Worm (Caenorhabditis elegans): ENCODE measurements around the gene K07F5.12.
"Not testable (repeated sequence)": the region's sequence is repeated elsewhere in the genome, so short reads cannot be mapped to it uniquely, and the experiment has no call there.

The K07F5.12 gene

DNA sequence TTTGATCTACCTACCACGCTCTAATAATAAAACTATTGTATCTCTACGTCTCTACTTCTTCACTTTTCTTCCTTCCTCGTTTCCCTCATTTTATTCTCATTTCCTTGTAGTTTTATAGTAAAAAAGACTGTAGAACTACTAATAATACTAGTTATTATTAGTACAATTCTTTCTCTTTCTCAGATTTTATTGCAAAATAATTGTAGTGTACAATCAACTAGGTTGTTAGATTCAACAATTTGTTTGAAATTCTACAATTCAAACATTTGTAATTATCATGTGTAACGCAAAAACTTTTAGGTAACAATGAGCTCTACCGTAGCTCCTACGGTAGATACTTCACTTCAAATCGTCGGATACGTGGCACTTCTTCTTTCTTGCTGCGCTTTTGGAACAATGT lies at the start of gene K07F5.12:
K07F5.12 (plus strand) TSS at position 301 of the 400 bp plus-strand sequence.
- TF ChIP-seq unc-62 (GFP tag; optimal IDR thresholded peaks at IDR 0.05), result no peak

DNA sequence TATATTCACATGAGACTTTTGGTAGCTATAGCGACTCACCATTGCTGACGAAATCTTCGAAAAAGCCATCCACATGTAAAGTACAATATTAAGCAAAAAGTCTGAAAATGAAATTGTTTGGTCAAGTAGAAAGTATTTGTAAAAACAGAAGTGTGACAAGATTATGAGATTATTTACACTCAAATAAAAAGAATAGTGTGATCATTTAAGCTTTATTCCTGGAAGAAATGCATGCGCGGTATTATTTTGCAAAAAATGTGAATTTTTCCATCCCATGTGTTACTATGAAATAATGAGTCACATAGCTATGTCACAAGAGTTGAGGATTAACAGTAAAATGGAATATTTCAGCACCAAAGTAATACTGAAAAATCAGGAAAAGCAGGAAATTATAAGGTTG lies 45.2 kb upstream of the K07F5.12 start, which contains the start of gene dct-15:
dct-15 (minus strand) TSS at position 101 of the 400 bp plus-strand sequence.
- no peak for TF ChIP-seq unc-62 (GFP tag; optimal IDR thresholded peaks at IDR 0.05)

DNA sequence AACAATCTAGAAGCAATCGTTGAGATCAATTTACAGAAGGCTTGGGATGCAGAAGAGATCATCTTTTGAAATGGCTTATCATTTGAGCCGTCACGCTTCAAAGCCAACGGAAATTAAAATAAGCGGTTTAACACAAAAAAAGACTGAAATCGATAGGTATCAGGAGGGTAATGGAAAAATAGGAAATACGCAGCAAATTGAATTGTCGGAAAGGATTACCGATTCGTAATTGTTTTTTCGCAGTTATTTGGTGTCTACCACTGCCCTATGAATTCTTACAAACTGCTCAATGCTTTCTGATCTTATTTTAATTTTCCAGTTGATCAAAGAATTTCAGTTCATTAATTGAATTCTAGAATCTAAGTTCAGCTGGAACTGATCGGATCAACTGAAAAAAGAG lies 44.3 kb upstream of the K07F5.12 start:
- TF ChIP-seq unc-62 (GFP tag; optimal IDR thresholded peaks at IDR 0.05), result no peak

ce11 chrIV:9815432-9815831 lies 40.4 kb upstream of the K07F5.12 start, which contains the start of gene egl-20:
Gene egl-20 (minus strand): TSS chrIV:9815532.
- TF ChIP-seq unc-62 (GFP tag; optimal IDR thresholded peaks at IDR 0.05), result no peak

DNA sequence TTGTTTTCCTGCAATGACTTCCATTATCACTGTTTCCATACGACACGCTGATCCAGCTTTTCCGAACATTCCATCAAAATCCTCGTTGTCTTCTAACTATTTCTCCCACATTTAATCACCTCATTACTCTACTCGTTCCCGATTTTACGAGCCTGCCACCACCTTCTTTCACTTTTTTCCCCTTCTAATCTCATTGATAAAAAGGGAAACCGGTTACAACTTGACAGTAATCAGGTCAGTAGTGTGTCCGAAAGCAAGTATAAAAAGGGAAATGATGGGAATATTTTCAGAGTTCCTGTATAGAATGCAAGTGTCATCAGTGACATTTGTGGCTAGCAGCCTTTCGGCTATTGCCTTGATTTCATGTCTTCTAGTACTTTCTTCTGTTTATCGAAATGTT lies 34.2 kb upstream of the K07F5.12 start, which contains the start of gene col-123:
col-123 (plus strand) TSS at position 301 of the 400 bp plus-strand sequence.
- TF ChIP-seq unc-62 (GFP tag; optimal IDR thresholded peaks at IDR 0.05), result no peak

- no peak for TF ChIP-seq unc-62 (GFP tag; optimal IDR thresholded peaks at IDR 0.05)
Measured at ce11 chrIV:9822585-9822984, 33.2 kb upstream of the K07F5.12 start.

DNA sequence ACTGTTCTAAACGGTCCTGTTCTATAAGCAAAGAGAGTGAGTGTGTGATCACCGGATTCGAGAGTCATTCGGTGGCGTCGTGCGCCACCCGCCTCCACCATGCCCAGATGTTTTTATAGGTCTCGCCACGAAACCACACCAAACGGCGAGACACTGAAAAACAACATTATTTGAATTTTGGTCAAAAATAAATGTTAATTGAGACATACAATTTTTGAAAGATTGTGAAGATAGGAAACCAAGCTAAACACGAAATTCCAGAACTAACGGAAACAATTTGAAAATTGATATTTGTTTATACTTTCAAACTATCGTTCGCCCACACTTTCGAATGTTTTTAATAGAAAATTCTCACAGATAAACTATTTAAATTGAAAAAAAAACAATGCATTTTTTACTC lies 31.3 kb upstream of the K07F5.12 start, which contains the start of gene catp-6:
catp-6 (minus strand) TSS at position 101 of the 400 bp plus-strand sequence.
- no peak for TF ChIP-seq unc-62 (GFP tag; optimal IDR thresholded peaks at IDR 0.05)

- no peak for TF ChIP-seq unc-62 (GFP tag; optimal IDR thresholded peaks at IDR 0.05)
Measured at ce11 chrIV:9825196-9825744, 30.5 kb upstream of the K07F5.12 start, which contains the start of gene mtr-4. Gene mtr-4 (plus strand): TSS chrIV:9825694.

- TF ChIP-seq unc-62 (GFP tag; optimal IDR thresholded peaks at IDR 0.05), result no peak
Measured at ce11 chrIV:9832586-9832985, 23.2 kb upstream of the K07F5.12 start, which contains the start of gene kin-21. Gene kin-21 (plus strand): TSS chrIV:9832886.

DNA sequence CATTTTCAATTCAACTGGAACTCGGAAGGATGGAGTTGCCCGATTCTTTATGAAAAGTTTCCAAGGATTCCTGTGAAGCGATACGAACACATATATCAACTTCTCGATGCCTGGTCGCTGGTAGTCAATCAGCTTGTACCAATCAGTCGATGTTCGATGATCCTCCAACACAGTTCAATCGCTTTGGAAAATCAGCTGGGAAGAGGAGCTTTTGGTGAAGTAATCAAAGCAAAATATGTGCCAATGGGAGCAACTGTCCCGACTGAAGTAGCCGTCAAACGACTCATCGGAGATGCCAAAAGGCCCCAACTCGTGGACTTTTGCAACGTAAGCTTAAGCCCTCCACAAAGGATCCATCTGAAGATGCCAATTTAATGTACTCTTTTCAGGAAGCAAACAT lies 22.5 kb upstream of the K07F5.12 start:
- TF ChIP-seq unc-62 (GFP tag; optimal IDR thresholded peaks at IDR 0.05), result no peak

ce11 chrIV:9836317-9836716 lies 19.5 kb upstream of the K07F5.12 start, which contains the start of gene msp-81:
Gene msp-81 (minus strand): TSS chrIV:9836417.
- TF ChIP-seq unc-62 (GFP tag; optimal IDR thresholded peaks at IDR 0.05), result no peak

ce11 chrIV:9837349-9837748 lies 18.5 kb upstream of the K07F5.12 start, which contains the start of gene msp-10:
Gene msp-10 (plus strand): TSS chrIV:9837649.
- not testable (repeated sequence) for TF ChIP-seq unc-62 (GFP tag; optimal IDR thresholded peaks at IDR 0.05)

DNA sequence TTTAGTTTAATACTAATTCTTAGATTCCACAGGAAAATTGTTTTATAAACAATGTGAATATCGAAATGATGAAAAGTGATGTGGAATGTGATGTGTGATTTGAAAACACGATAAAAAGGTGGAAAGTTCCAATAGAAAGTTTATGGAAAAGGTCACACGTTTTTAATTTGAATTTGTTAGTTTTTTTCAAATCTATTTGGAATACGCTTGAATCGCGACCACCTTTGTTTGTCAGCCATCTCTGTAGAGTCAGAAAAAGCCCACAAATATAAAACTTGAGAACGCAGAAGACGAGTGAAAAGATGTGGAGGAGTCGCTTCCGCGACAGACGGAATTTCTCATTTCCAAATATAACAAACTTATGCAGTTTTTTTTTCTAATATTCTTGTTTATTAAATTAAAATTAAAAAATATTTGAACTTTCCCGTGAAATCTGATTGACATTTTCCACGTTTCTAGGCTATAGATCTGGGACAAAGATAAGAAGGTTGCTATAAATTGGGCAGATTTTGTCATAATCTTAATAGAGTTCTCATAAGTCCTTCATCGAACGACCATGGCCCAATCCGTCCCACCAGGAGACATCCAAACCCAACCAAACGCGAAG lies 14.7 kb upstream of the K07F5.12 start, which contains the start of the genes kin-24 and msp-56:
kin-24 (minus strand) TSS at position 101 of the 607 bp plus-strand sequence.
msp-56 (plus strand) TSS at position 557 of the 607 bp plus-strand sequence.
- TF ChIP-seq unc-62 (GFP tag; optimal IDR thresholded peaks at IDR 0.05), result no peak

DNA sequence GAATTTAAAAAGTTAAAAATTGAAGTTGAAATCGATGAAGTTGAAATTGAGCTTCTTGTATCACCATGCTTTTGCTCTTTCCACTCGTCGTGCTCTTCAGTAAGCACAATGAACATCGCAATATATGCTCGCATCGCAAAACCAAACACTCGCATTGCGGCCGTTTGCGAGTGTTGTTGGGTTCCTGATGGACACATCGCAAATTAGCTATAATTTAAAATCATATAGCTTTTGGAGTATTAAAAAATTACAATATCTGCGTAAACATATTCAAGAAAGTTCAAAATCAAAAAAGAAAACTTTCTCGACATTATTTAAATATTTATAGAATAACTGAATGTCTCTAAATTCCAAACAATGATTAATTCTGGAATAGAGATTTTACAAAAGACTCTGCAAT lies 13.7 kb upstream of the K07F5.12 start, which contains the start of gene K07F5.17:
K07F5.17 (plus strand) TSS at position 301 of the 400 bp plus-strand sequence.
- TF ChIP-seq unc-62 (GFP tag; optimal IDR thresholded peaks at IDR 0.05), result no peak

DNA sequence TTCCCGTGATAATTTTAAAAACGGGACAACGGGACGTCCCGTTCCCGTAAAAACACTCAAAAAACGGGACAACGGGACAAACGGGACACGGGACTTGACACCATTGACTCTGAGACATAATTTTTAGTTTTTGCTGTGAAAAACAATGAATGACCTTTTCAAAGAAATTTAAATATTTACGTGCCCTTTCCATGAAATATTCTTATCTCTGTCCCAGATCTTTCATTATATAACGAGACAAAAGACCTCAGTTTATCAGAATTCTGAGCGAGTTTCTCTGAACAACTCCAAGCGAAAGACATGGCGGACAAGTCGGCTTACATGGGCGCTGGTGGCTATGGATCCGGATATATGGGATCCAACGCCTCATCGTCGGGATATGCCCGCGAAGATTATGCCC lies 12.1 kb upstream of the K07F5.12 start, which contains the start of gene nspd-2:
nspd-2 (plus strand) TSS at position 301 of the 400 bp plus-strand sequence.
- TF ChIP-seq unc-62 (GFP tag; optimal IDR thresholded peaks at IDR 0.05), result no peak

- TF ChIP-seq unc-62 (GFP tag; optimal IDR thresholded peaks at IDR 0.05), result no peak
Measured at ce11 chrIV:9846574-9846973, 9.2 kb upstream of the K07F5.12 start, which contains the start of gene K07F5.6. Gene K07F5.6 (minus strand): TSS chrIV:9846674.
